Worm (Caenorhabditis elegans): ENCODE results near the gene R09E10.1.

Gene R09E10.1

DNA sequence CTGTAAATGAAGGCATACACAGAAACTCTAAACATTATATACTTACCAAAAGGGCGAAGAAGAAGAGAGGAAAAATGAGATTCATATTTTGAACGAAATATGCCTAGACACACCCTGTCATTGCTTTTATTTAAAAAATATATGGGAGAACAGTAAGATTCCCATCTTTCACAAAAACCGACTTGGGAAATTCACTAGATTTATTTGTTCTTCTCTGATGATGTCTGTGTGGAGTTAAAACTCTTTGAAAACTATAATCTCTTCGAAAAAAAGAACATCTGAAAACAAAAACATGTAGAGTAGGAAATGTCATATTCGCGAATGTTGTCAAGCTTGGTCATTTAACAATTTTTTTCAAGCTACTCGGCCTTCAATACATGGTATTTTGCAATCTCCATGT is 12.2 kb downstream of the R09E10.1 start, which contains the start of gene R09E10.8:
TSS of gene R09E10.8 (minus strand) at position 101 of the 400 bp plus-strand sequence.
- no peak for TF ChIP-seq sma-9 (GFP tag; optimal IDR thresholded peaks at IDR 0.05)
- TF ChIP-seq sma-9 (tag; optimal IDR thresholded peaks at IDR 0.05): no peak
- TF ChIP-seq F13H6.1 (tag; optimal IDR thresholded peaks at IDR 0.05): no peak
- TF ChIP-seq mab-5 (tag; optimal IDR thresholded peaks at IDR 0.05): no peak
- TF ChIP-seq R02D3.7 (tag; optimal IDR thresholded peaks at IDR 0.05): no peak
- no peak for TF ChIP-seq zag-1 (tag; optimal IDR thresholded peaks at IDR 0.05)
- TF ChIP-seq sma-3 (GFP tag; optimal IDR thresholded peaks at IDR 0.05): no peak
- no peak for TF ChIP-seq lin-11 (tag; optimal IDR thresholded peaks at IDR 0.05)
- no peak for TF ChIP-seq lin-39 (tag; optimal IDR thresholded peaks at IDR 0.05)
- TF ChIP-seq mdl-1 (tag; optimal IDR thresholded peaks at IDR 0.05): no peak
- no peak for TF ChIP-seq ztf-4 (tag; optimal IDR thresholded peaks at IDR 0.05)
- no peak for TF ChIP-seq fos-1 (tag; optimal IDR thresholded peaks at IDR 0.05)
- no peak for TF ChIP-seq Y55F3AM.14 (GFP tag; optimal IDR thresholded peaks at IDR 0.05)
- no peak for TF ChIP-seq crh-2 (tag; optimal IDR thresholded peaks at IDR 0.05)
- no peak for TF ChIP-seq nhr-12 (tag; optimal IDR thresholded peaks at IDR 0.05)

DNA sequence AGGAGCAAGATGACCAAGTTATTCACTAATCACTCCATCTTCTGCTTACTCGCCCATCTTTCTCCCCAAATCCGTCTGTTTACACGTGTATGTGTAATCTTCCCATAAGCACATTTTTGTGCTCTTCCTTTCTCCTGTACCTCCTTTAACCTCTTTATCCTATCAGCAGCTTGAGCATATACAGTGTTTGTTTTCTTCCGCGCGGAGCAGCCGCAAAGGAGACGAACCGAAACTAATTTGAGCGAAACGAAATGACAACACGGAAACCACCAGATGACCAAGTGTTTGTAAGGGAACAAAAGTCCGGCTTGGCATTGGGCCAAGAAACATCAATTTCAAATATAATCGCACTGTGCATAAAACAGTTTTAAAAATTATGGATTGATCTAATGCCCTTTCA is 18.2 kb downstream of the R09E10.1 start:
- no peak for TF ChIP-seq nhr-12 (tag; optimal IDR thresholded peaks at IDR 0.05)
- TF ChIP-seq nhr-11 (tag; optimal IDR thresholded peaks at IDR 0.05): no peak
- no peak for TF ChIP-seq nhr-21 (tag; optimal IDR thresholded peaks at IDR 0.05)
- no peak for TF ChIP-seq elt-1 (tag; optimal IDR thresholded peaks at IDR 0.05)
- TF ChIP-seq mbf-1 (tag; optimal IDR thresholded peaks at IDR 0.05): no peak
- TF ChIP-seq ztf-4 (tag; optimal IDR thresholded peaks at IDR 0.05): no peak
- TF ChIP-seq egl-27 (tag; optimal IDR thresholded peaks at IDR 0.05): no peak
- TF ChIP-seq ztf-1 (GFP tag; conservative IDR thresholded peaks at IDR 0.05): no peak
- TF ChIP-seq nhr-77 (tag; optimal IDR thresholded peaks at IDR 0.05): no peak
- TF ChIP-seq lin-13 (GFP tag; optimal IDR thresholded peaks at IDR 0.05): no peak
- TF ChIP-seq R02D3.7 (tag; optimal IDR thresholded peaks at IDR 0.05): no peak
- TF ChIP-seq F13H6.1 (tag; optimal IDR thresholded peaks at IDR 0.05): no peak
- no peak for TF ChIP-seq fos-1 (tag; optimal IDR thresholded peaks at IDR 0.05)
- TF ChIP-seq crh-2 (tag; optimal IDR thresholded peaks at IDR 0.05): no peak
- TF ChIP-seq unc-55 (GFP tag; optimal IDR thresholded peaks at IDR 0.05): no peak
- TF ChIP-seq nhr-129 (tag; optimal IDR thresholded peaks at IDR 0.05): no peak
- TF ChIP-seq skn-1 (tag; optimal IDR thresholded peaks at IDR 0.05): no peak
- no peak for TF ChIP-seq lin-11 (tag; optimal IDR thresholded peaks at IDR 0.05)
- no peak for TF ChIP-seq ceh-82 (tag; optimal IDR thresholded peaks at IDR 0.05)
- TF ChIP-seq dmd-4 (tag; optimal IDR thresholded peaks at IDR 0.05): no peak

DNA sequence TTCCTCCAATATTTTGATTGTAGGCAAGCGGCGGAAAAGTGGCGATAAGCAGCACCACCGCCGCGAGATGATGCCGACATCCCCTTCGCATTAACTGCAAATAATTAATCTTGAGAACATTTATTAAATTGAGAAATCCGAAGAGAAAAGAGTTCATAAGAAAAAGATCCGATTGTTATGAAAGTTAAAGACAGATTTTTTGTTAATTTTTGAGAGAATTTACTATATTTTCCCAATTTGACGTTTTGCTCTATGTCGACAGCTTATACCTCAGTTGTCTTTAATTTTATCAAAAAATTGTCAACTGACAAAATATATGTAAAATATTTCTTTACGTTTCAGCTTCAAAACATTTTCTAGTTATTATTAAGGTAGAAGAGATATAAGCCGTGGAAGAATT is 20.3 kb downstream of the R09E10.1 start, which contains the start of gene R09E10.5:
TSS of gene R09E10.5 (minus strand) at position 101 of the 400 bp plus-strand sequence.
- TF ChIP-seq R02D3.7 (tag; optimal IDR thresholded peaks at IDR 0.05) (no peak), sem-4 (tag; optimal IDR thresholded peaks at IDR 0.05) (no peak), ztf-1 (GFP tag; conservative IDR thresholded peaks at IDR 0.05) (no peak), elt-1 (tag; optimal IDR thresholded peaks at IDR 0.05) (no peak), unc-55 (GFP tag; optimal IDR thresholded peaks at IDR 0.05) (no peak), fos-1 (tag; optimal IDR thresholded peaks at IDR 0.05) (no peak), Y55F3AM.14 (GFP tag; optimal IDR thresholded peaks at IDR 0.05) (no peak), nhr-21 (tag; optimal IDR thresholded peaks at IDR 0.05) (no peak), elt-3 (tag; optimal IDR thresholded peaks at IDR 0.05) (no peak), gmeb-1 (tag; optimal IDR thresholded peaks at IDR 0.05) (no peak), nhr-129 (tag; optimal IDR thresholded peaks at IDR 0.05) (no peak), zag-1 (tag; optimal IDR thresholded peaks at IDR 0.05) (no peak), nhr-11 (tag; optimal IDR thresholded peaks at IDR 0.05) (no peak), ceh-82 (tag; optimal IDR thresholded peaks at IDR 0.05) (no peak), nhr-25 (tag; optimal IDR thresholded peaks at IDR 0.05) (no peak), nhr-237 (tag; optimal IDR thresholded peaks at IDR 0.05) (no peak), lin-11 (tag; optimal IDR thresholded peaks at IDR 0.05) (no peak), nhr-77 (tag; optimal IDR thresholded peaks at IDR 0.05) (no peak)

DNA sequence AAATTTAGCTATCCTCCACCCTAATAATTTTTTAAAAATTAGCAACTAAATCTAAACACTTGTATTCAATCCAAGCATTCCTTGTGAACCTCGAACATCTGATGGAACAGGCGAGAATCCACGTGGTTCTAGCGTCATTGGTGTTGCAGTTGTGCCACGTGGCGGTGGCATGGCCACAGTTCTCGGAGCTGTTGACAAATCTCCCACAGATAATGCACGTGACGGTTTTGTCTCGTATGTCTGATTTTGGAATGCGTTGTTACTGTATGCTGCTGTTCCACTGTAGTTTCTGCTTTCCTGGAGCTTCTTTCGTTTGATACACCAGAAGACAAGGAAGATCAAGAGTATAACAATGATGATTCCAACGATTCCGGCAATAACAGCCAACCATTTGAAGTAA is 26.5 kb downstream of the R09E10.1 start:
- no peak for TF ChIP-seq F13H6.1 (tag; optimal IDR thresholded peaks at IDR 0.05)
- TF ChIP-seq unc-55 (GFP tag; optimal IDR thresholded peaks at IDR 0.05): no peak
- no peak for TF ChIP-seq nhr-21 (tag; optimal IDR thresholded peaks at IDR 0.05)
- no peak for TF ChIP-seq sem-4 (tag; optimal IDR thresholded peaks at IDR 0.05)
- no peak for TF ChIP-seq fos-1 (tag; optimal IDR thresholded peaks at IDR 0.05)
- TF ChIP-seq ceh-16 (tag; optimal IDR thresholded peaks at IDR 0.05): no peak
- no peak for TF ChIP-seq egl-27 (tag; optimal IDR thresholded peaks at IDR 0.05)
- TF ChIP-seq nhr-23 (tag; optimal IDR thresholded peaks at IDR 0.05): no peak
- TF ChIP-seq aly-2 (tag; optimal IDR thresholded peaks at IDR 0.05): no peak
- no peak for TF ChIP-seq blmp-1 (tag; optimal IDR thresholded peaks at IDR 0.05; ENCODE audit: insufficient read depth)
- TF ChIP-seq peb-1 (tag; optimal IDR thresholded peaks at IDR 0.05): no peak
